Worm (Caenorhabditis elegans) whole organism, L4 larva: ENCODE data around the gene atad-3.

Experiments
- T26A8.4 ChIP-seq: fragments of 200-800 bp; sonication (Bioruptor generic); IDR thresholded peaks from 2 replicates; pipeline ENCODE4 v1.3.6; 2022; ENCODE audit warnings: missing genetic modification characterization, missing compliant biosample characterization
- Y48G9A.11 ChIP-seq: fragments of 200-800 bp; sonication (Bioruptor generic); IDR thresholded peaks from 2 replicates; pipeline ENCODE4 v1.3.6; 2022; ENCODE audit warnings: missing genetic modification reagents, missing genetic modification characterization, missing compliant biosample characterization
- ZK546.5 ChIP-seq, 2 experiments: sonication (generic microtip); optimal IDR thresholded peaks; 2 replicates each; lab custom pipeline; 2017; ENCODE audit warnings: missing biosample characterization in 2 of 2, missing genetic modification characterization in 2 of 2
- ama-1 ChIP-seq: fragments of 150-350 bp; optimal IDR thresholded peaks from 2 replicates; lab custom pipeline; 2014; ENCODE audit warnings: inconsistent platforms, mixed read lengths
- ceh-28 ChIP-seq: fragments of 150-350 bp; optimal IDR thresholded peaks from 2 replicates; lab custom pipeline; 2014; ENCODE audit warnings: missing biosample characterization, missing genetic modification reagents, missing genetic modification characterization
- ceh-32 ChIP-seq: sonication (generic microtip); optimal IDR thresholded peaks from 2 replicates; lab custom pipeline; 2016; ENCODE audit warnings: mild to moderate bottlenecking, missing genetic modification characterization, missing compliant biosample characterization; ENCODE audit not compliant: poor library complexity
- ceh-44 ChIP-seq: fragments of 200-800 bp; sonication (Bioruptor generic); IDR thresholded peaks from 2 replicates; pipeline ENCODE4 v1.3.6; 2022; ENCODE audit warnings: missing genetic modification reagents, missing genetic modification characterization, missing compliant biosample characterization
- daf-12 ChIP-seq: fragments of 150-350 bp; optimal IDR thresholded peaks from 2 replicates; lab custom pipeline; 2014; ENCODE audit warnings: missing biosample characterization, missing genetic modification reagents, missing genetic modification characterization
- daf-16 ChIP-seq, 3 experiments: sonication (generic microtip); optimal IDR thresholded peaks; 2 replicates each; lab custom pipeline; 2016 to 2017; ENCODE audit warnings: missing genetic modification characterization in 3 of 3, missing genetic modification reagents in 3 of 3, mild to moderate bottlenecking in 2 of 3, missing compliant biosample characterization in 2 of 3, missing biosample characterization in 1 of 3, moderate library complexity in 1 of 3
- daf-19 ChIP-seq: fragments of 200-800 bp; sonication (Bioruptor generic); conservative IDR thresholded peaks from 2 replicates; pipeline ENCODE4 v1.3.6; 2022; ENCODE audit warnings: missing genetic modification characterization, missing compliant biosample characterization
- dmd-6 ChIP-seq: fragments of 200-800 bp; sonication (Bioruptor generic); IDR thresholded peaks from 2 replicates; pipeline ENCODE4 v1.3.6; 2022; ENCODE audit warnings: missing genetic modification reagents, missing genetic modification characterization, missing compliant biosample characterization
- dve-1 ChIP-seq: sonication (generic microtip); optimal IDR thresholded peaks from 2 replicates; lab custom pipeline; 2017; ENCODE audit warnings: antibody characterized with exemption, mild to moderate bottlenecking, missing genetic modification characterization, missing compliant biosample characterization; ENCODE audit not compliant: insufficient read depth
- gei-8 ChIP-seq: fragments of 200-800 bp; sonication (Bioruptor generic); optimal IDR thresholded peaks from 2 replicates; lab custom pipeline; 2018; ENCODE audit warnings: mild to moderate bottlenecking, missing genetic modification characterization, missing compliant biosample characterization
- hlh-11 ChIP-seq: fragments of 200-800 bp; sonication (Bioruptor generic); optimal IDR thresholded peaks from 2 replicates; lab custom pipeline; 2018; ENCODE audit warnings: mild to moderate bottlenecking, missing genetic modification characterization, missing compliant biosample characterization
- hlh-30 ChIP-seq: sonication (generic microtip); optimal IDR thresholded peaks from 2 replicates; lab custom pipeline; 2017; ENCODE audit warnings: antibody characterized with exemption, mild to moderate bottlenecking, missing genetic modification characterization, missing compliant biosample characterization; ENCODE audit not compliant: insufficient read depth
- lin-29 ChIP-seq: fragments of 200-800 bp; sonication (Bioruptor generic); IDR thresholded peaks from 2 replicates; pipeline ENCODE4 v1.3.6; 2022; ENCODE audit warnings: missing genetic modification reagents, missing genetic modification characterization, missing compliant biosample characterization
- lin-38 ChIP-seq: fragments of 200-800 bp; sonication (Bioruptor generic); IDR thresholded peaks from 2 replicates; pipeline ENCODE4 v1.3.6; 2022; ENCODE audit warnings: missing genetic modification reagents, missing genetic modification characterization, missing compliant biosample characterization
- madf-5 ChIP-seq, 2 experiments: fragments of 200-800 bp; sonication (Bioruptor generic); IDR thresholded peaks; 2 replicates each; pipeline ENCODE4 v1.3.6; 2022; ENCODE audit warnings: missing compliant biosample characterization in 2 of 2, missing genetic modification characterization in 2 of 2
- mdt-29 ChIP-seq: fragments of 200-800 bp; sonication (Bioruptor generic); IDR thresholded peaks from 2 replicates; pipeline ENCODE4 v1.3.6; 2022; ENCODE audit warnings: missing genetic modification reagents, missing genetic modification characterization, missing compliant biosample characterization
- mep-1 ChIP-seq: fragments of 150-350 bp; sonication (generic microtip); optimal IDR thresholded peaks from 3 replicates; lab custom pipeline; 2014; ENCODE audit warnings: missing biosample characterization, missing genetic modification characterization
- mes-2 ChIP-seq: sonication (generic microtip); optimal IDR thresholded peaks from 2 replicates; lab custom pipeline; 2016; ENCODE audit warnings: missing genotype, mild to moderate bottlenecking, missing genetic modification characterization, missing compliant biosample characterization; ENCODE audit not compliant: poor library complexity, severe bottlenecking
- mxl-2 ChIP-seq: fragments of 200-800 bp; sonication (Bioruptor generic); conservative IDR thresholded peaks from 2 replicates; pipeline ENCODE4 v1.3.6; 2022; ENCODE audit warnings: missing genetic modification reagents, missing genetic modification characterization, missing compliant biosample characterization
- nhr-10 ChIP-seq: fragments of 150-350 bp; optimal IDR thresholded peaks from 2 replicates; lab custom pipeline; 2014; ENCODE audit warnings: missing biosample characterization, missing genetic modification characterization
- nhr-11 ChIP-seq: fragments of 150-350 bp; optimal IDR thresholded peaks from 2 replicates; lab custom pipeline; 2014; ENCODE audit warnings: missing biosample characterization, missing genetic modification characterization
- nhr-28 ChIP-seq: fragments of 150-350 bp; optimal IDR thresholded peaks from 2 replicates; lab custom pipeline; 2014; ENCODE audit warnings: missing biosample characterization, missing genetic modification characterization
- nhr-41 ChIP-seq: fragments of 200-800 bp; sonication (Bioruptor generic); IDR thresholded peaks from 2 replicates; pipeline ENCODE4 v1.3.6; 2022; ENCODE audit warnings: missing genetic modification reagents, missing genetic modification characterization, missing compliant biosample characterization
- nhr-42 ChIP-seq: fragments of 200-800 bp; sonication (Bioruptor generic); IDR thresholded peaks from 2 replicates; pipeline ENCODE4 v1.3.6; 2022; ENCODE audit warnings: missing genetic modification characterization, missing compliant biosample characterization
- nhr-6 ChIP-seq: fragments of 150-350 bp; optimal IDR thresholded peaks from 2 replicates; lab custom pipeline; 2014; ENCODE audit warnings: missing biosample characterization, missing genetic modification characterization
- nhr-76 ChIP-seq: fragments of 150-350 bp; optimal IDR thresholded peaks from 2 replicates; lab custom pipeline; 2014; ENCODE audit warnings: missing biosample characterization, missing genetic modification characterization
- nhr-77 ChIP-seq: fragments of 150-350 bp; optimal IDR thresholded peaks from 2 replicates; lab custom pipeline; 2014; ENCODE audit warnings: missing biosample characterization, missing genetic modification characterization
- php-3 ChIP-seq: fragments of 200-800 bp; sonication (Bioruptor generic); IDR thresholded peaks from 2 replicates; pipeline ENCODE4 v1.3.6; 2022; ENCODE audit warnings: missing genetic modification reagents, missing genetic modification characterization, missing compliant biosample characterization
- pqm-1 ChIP-seq: sonication (generic microtip); optimal IDR thresholded peaks from 2 replicates; lab custom pipeline; 2017; ENCODE audit warnings: missing biosample characterization, missing genetic modification characterization
- rbr-2 ChIP-seq: sonication (generic microtip); optimal IDR thresholded peaks from 2 replicates; lab custom pipeline; 2016; ENCODE audit warnings: missing genotype, missing genetic modification characterization, missing compliant biosample characterization
- saeg-2 ChIP-seq: fragments of 200-800 bp; sonication (Bioruptor generic); IDR thresholded peaks from 2 replicates; pipeline ENCODE4 v1.3.6; 2022; ENCODE audit warnings: missing genetic modification reagents, missing genetic modification characterization, missing compliant biosample characterization
- spr-1 ChIP-seq: sonication (generic microtip); optimal IDR thresholded peaks from 2 replicates; lab custom pipeline; 2016; ENCODE audit warnings: mild to moderate bottlenecking, missing genetic modification characterization, missing compliant biosample characterization
- tra-1 ChIP-seq: fragments of 200-800 bp; sonication (Bioruptor generic); IDR thresholded peaks from 2 replicates; pipeline ENCODE4 v1.3.6; 2022; ENCODE audit warnings: missing genetic modification reagents, missing genetic modification characterization, missing compliant biosample characterization
- unc-62 ChIP-seq, 3 experiments: fragments of 150-350 bp in 1 of 3; sonication (generic microtip); optimal IDR thresholded peaks in 2 of 3; peaks in 1 of 3; 1 replicate in 1 of 3; 2 replicates in 2 of 3; lab custom pipeline; 2014 to 2017; ENCODE audit warnings: missing biosample characterization in 3 of 3, missing genetic modification characterization in 3 of 3, missing genetic modification reagents in 3 of 3, missing genotype in 1 of 3
- zip-11 ChIP-seq: fragments of 200-800 bp; sonication (Bioruptor generic); IDR thresholded peaks from 2 replicates; pipeline ENCODE4 v1.3.6; 2022; ENCODE audit warnings: missing genetic modification characterization, missing compliant biosample characterization
- zip-2 ChIP-seq: fragments of 150-350 bp; optimal IDR thresholded peaks from 2 replicates; lab custom pipeline; 2014; ENCODE audit warnings: missing biosample characterization, missing genetic modification characterization

Gene atad-3

ce11 chrII:10204428-10205049 lies 44.3 kb upstream of the atad-3 start:
- peak in 1 of 2 experiments; percentile 94 for TF ChIP-seq unc-62 (GFP tag; optimal IDR thresholded peaks at IDR 0.05 in 1 of 2; lab: Kevin White, UChicago)
- TF ChIP-seq unc-62 (tag; optimal IDR thresholded peaks at IDR 0.05; lab: Kevin White, UChicago) = no peak
- peak; percentile 34 for TF ChIP-seq hlh-11 (tag; lab: Kevin White, UChicago)
- no peak for TF ChIP-seq T26A8.4 (GFP tag; lab: Robert Waterston, UW)
- TF ChIP-seq rbr-2 = no peak
- peak; percentile 60 for TF ChIP-seq nhr-11 (tag; lab: Kevin White, UChicago)
- no peak for TF ChIP-seq madf-5 (GFP tag; IDR thresholded peaks at IDR 0.05; lab: Robert Waterston, UW)
- TF ChIP-seq php-3 (GFP tag; lab: Robert Waterston, UW) = no peak
- peak; percentile 19 for TF ChIP-seq hlh-30
- no peak for TF ChIP-seq gei-8 (GFP tag; lab: Kevin White, UChicago)
- no peak for TF ChIP-seq nhr-41

- TF ChIP-seq saeg-2 (GFP tag; lab: Robert Waterston, UW) = no peak
- no peak for TF ChIP-seq tra-1 (GFP tag; lab: Robert Waterston, UW)
- TF ChIP-seq ceh-28 (tag; lab: Kevin White, UChicago) = no peak
- no peak for TF ChIP-seq daf-12 (tag; lab: Kevin White, UChicago)
- TF ChIP-seq zip-2 (tag; lab: Kevin White, UChicago) = no peak
- no peak for TF ChIP-seq lin-38
Measured at ce11 chrII:10206425-10206824, 42.4 kb upstream of the atad-3 start, which contains the start of gene T01E8.1. Gene T01E8.1 (plus strand): TSS chrII:10206725.

- TF ChIP-seq lin-38 (no peak), spr-1 (no peak), mes-2 (tag; lab: Kevin White, UChicago) (no peak), daf-16 (GFP tag; optimal IDR thresholded peaks at IDR 0.05; lab: Kevin White, UChicago) (no peak), daf-16 (tag; optimal IDR thresholded peaks at IDR 0.05; lab: Kevin White, UChicago) (no peak), dmd-6 (GFP tag; lab: Robert Waterston, UW) (no peak), zip-11 (no peak), ceh-32 (no peak), daf-19 (GFP tag; lab: Robert Waterston, UW) (no peak), nhr-42 (no peak), saeg-2 (GFP tag; lab: Robert Waterston, UW) (no peak), zip-2 (tag; lab: Kevin White, UChicago) (no peak), ama-1 (no peak), nhr-11 (tag; lab: Kevin White, UChicago) (no peak), Y48G9A.11 (GFP tag; lab: Robert Waterston, UW) (no peak), lin-29 (GFP tag; lab: Robert Waterston, UW) (no peak), ceh-44 (no peak)
Measured at ce11 chrII:10218171-10218570, 30.6 kb upstream of the atad-3 start, which contains the start of gene ref-1. Gene ref-1 (plus strand): TSS chrII:10218471.

ce11 chrII:10220631-10221030 lies 28.2 kb upstream of the atad-3 start:
- TF ChIP-seq daf-16 (GFP tag; optimal IDR thresholded peaks at IDR 0.05; lab: Kevin White, UChicago) = no peak
- peak; percentile 26 for TF ChIP-seq daf-16 (tag; optimal IDR thresholded peaks at IDR 0.05; lab: Kevin White, UChicago)
- TF ChIP-seq ZK546.5 (tag; optimal IDR thresholded peaks at IDR 0.05; lab: Kevin White, UChicago) = no peak
- peak; percentile 21 for TF ChIP-seq nhr-28
- TF ChIP-seq nhr-6 = no peak

ce11 chrII:10221627-10222026 lies 27.2 kb upstream of the atad-3 start:
- TF ChIP-seq daf-16 (GFP tag; optimal IDR thresholded peaks at IDR 0.05; lab: Kevin White, UChicago) (no peak), daf-16 (tag; optimal IDR thresholded peaks at IDR 0.05; lab: Kevin White, UChicago) (peak; percentile 33), pqm-1 (peak; percentile 94), dmd-6 (GFP tag; lab: Robert Waterston, UW) (peak; percentile 69), hlh-30 (peak; percentile 38), unc-62 (GFP tag; optimal IDR thresholded peaks at IDR 0.05 in 1 of 2; lab: Kevin White, UChicago) (no peak), unc-62 (tag; optimal IDR thresholded peaks at IDR 0.05; lab: Kevin White, UChicago) (no peak), nhr-10 (tag; lab: Kevin White, UChicago) (no peak), mdt-29 (GFP tag; lab: Robert Waterston, UW) (no peak), zip-2 (tag; lab: Kevin White, UChicago) (no peak), dve-1 (peak; percentile 43), nhr-28 (peak; percentile 87), mep-1 (tag; lab: Kevin White, UChicago) (no peak), nhr-77 (tag; lab: Kevin White, UChicago) (peak; percentile 59), nhr-41 (0 out of 2 replicates have a peak, but pooled peaks have one; percentile 12), hlh-11 (tag; lab: Kevin White, UChicago) (peak; percentile 68), mxl-2 (GFP tag; lab: Robert Waterston, UW) (no peak), nhr-76 (tag; lab: Kevin White, UChicago) (no peak), saeg-2 (GFP tag; lab: Robert Waterston, UW) (no peak), php-3 (GFP tag; lab: Robert Waterston, UW) (0 out of 2 replicates have a peak, but pooled peaks have one; percentile 31)
